Worm (Caenorhabditis elegans) whole organism, young adult: ENCODE measurements around the gene btb-16.

Experiments used
- B0035.1 ChIP-seq: sonication (generic microtip); optimal IDR thresholded peaks from 2 replicates; lab custom pipeline; 2016; ENCODE audit warnings: missing genetic modification characterization, mild to moderate bottlenecking, missing compliant biosample characterization, missing genotype, missing genetic modification reagents
- B0261.1 ChIP-seq: sonication (generic microtip); optimal IDR thresholded peaks from 2 replicates; lab custom pipeline; 2016; ENCODE audit warnings: mild to moderate bottlenecking, missing genetic modification characterization, moderate library complexity, missing compliant biosample characterization
- C06A6.2 ChIP-seq: fragments of 200-800 bp; sonication (Bioruptor generic); conservative IDR thresholded peaks from 2 replicates; pipeline ENCODE4 v1.3.6; 2022; ENCODE audit warnings: missing genetic modification characterization, missing compliant biosample characterization
- F10E7.11 ChIP-seq: sonication (generic microtip); optimal IDR thresholded peaks from 2 replicates; lab custom pipeline; 2017; ENCODE audit warnings: mild to moderate bottlenecking, missing genetic modification characterization, moderate library complexity, missing compliant biosample characterization
- F22D6.2 ChIP-seq: sonication (generic microtip); optimal IDR thresholded peaks from 2 replicates; lab custom pipeline; 2016; ENCODE audit warnings: mild to moderate bottlenecking, missing genetic modification characterization, missing compliant biosample characterization
- F37B4.10 ChIP-seq: fragments of 200-800 bp; sonication (Bioruptor generic); IDR thresholded peaks from 2 replicates; pipeline ENCODE4 v1.3.6; 2022; ENCODE audit warnings: missing genetic modification characterization, missing compliant biosample characterization
- F49E8.2 ChIP-seq: sonication (generic microtip); optimal IDR thresholded peaks from 3 replicates; lab custom pipeline; 2017; ENCODE audit warnings: missing genetic modification characterization, mild to moderate bottlenecking, missing compliant biosample characterization, antibody characterized with exemption, moderate library complexity; ENCODE audit not compliant: insufficient read depth
- F55B11.4 ChIP-seq: sonication (generic microtip); optimal IDR thresholded peaks from 2 replicates; lab custom pipeline; 2016; ENCODE audit warnings: missing compliant biosample characterization, missing genetic modification characterization, borderline replicate concordance; ENCODE audit not compliant: insufficient read depth
- F57A8.1 ChIP-seq: fragments of 200-800 bp; sonication (Bioruptor generic); optimal IDR thresholded peaks from 2 replicates; lab custom pipeline; 2018; ENCODE audit warnings: mild to moderate bottlenecking, missing genetic modification characterization, moderate library complexity, missing compliant biosample characterization
- F57C9.4 ChIP-seq: sonication (generic microtip); optimal IDR thresholded peaks from 2 replicates; lab custom pipeline; 2017; ENCODE audit warnings: mild to moderate bottlenecking, missing genetic modification characterization, missing compliant biosample characterization
- Y53F4B.3 ChIP-seq: fragments of 200-800 bp; sonication (Bioruptor generic); IDR thresholded peaks from 2 replicates; pipeline ENCODE4 v1.3.6; 2022; ENCODE audit warnings: missing genetic modification reagents, missing genetic modification characterization, missing compliant biosample characterization
- Y53G8AR.9 ChIP-seq: fragments of 200-800 bp; sonication (Bioruptor generic); conservative IDR thresholded peaks from 2 replicates; pipeline ENCODE4 v1.3.6; 2022; ENCODE audit warnings: missing genetic modification reagents, missing genetic modification characterization, missing compliant biosample characterization
- Y67H2A.10 ChIP-seq: fragments of 200-800 bp; sonication (Bioruptor generic); conservative IDR thresholded peaks from 2 replicates; pipeline ENCODE4 v1.3.6; 2022; ENCODE audit warnings: missing genetic modification reagents, missing genetic modification characterization, missing compliant biosample characterization
- ama-1 ChIP-seq, 3 experiments: fragments of 150-350 bp in 1 of 3; sonication (generic microtip) in 2 of 3; optimal IDR thresholded peaks; 2 replicates each; lab custom pipeline; 2014 to 2018; ENCODE audit warnings: missing biosample characterization in 2 of 3, missing genetic modification characterization in 2 of 3, missing genetic modification reagents in 2 of 3
- aptf-2 ChIP-seq: fragments of 200-800 bp; sonication (Bioruptor generic); conservative IDR thresholded peaks from 2 replicates; pipeline ENCODE4 v1.3.6; 2022; ENCODE audit warnings: missing genetic modification reagents, missing genetic modification characterization, missing compliant biosample characterization
- attf-5 ChIP-seq: fragments of 200-800 bp; sonication (Bioruptor generic); optimal IDR thresholded peaks from 2 replicates; lab custom pipeline; 2018; ENCODE audit warnings: mild to moderate bottlenecking, missing genetic modification characterization, missing compliant biosample characterization
- ceh-27 ChIP-seq: fragments of 200-800 bp; sonication (Bioruptor generic); optimal IDR thresholded peaks from 2 replicates; lab custom pipeline; 2018; ENCODE audit warnings: mild to moderate bottlenecking, missing genetic modification characterization, moderate library complexity, missing compliant biosample characterization
- ceh-40 ChIP-seq: fragments of 200-800 bp; sonication (Bioruptor generic); IDR thresholded peaks from 2 replicates; pipeline ENCODE4 v1.3.6; 2022; ENCODE audit warnings: missing genetic modification characterization, missing compliant biosample characterization
- dpl-1 ChIP-seq: fragments of 150-350 bp; optimal IDR thresholded peaks from 2 replicates; lab custom pipeline; 2014; ENCODE audit warnings: missing biosample characterization, missing genetic modification reagents, missing genetic modification characterization
- him-1 ChIP-seq: sonication (generic microtip); optimal IDR thresholded peaks from 2 replicates; lab custom pipeline; 2016; ENCODE audit warnings: missing genotype, missing genetic modification reagents, missing genetic modification characterization, missing compliant biosample characterization
- hlh-26 ChIP-seq: fragments of 200-800 bp; sonication (Bioruptor generic); conservative IDR thresholded peaks from 2 replicates; pipeline ENCODE4 v1.3.6; 2022; ENCODE audit warnings: missing genetic modification reagents, missing genetic modification characterization, missing compliant biosample characterization
- hmg-1.2 ChIP-seq: fragments of 200-800 bp; sonication (Bioruptor generic); IDR thresholded peaks from 2 replicates; pipeline ENCODE4 v1.3.6; 2022; ENCODE audit warnings: missing genetic modification reagents, missing genetic modification characterization, missing compliant biosample characterization
- hmg-20 ChIP-seq: fragments of 200-800 bp; sonication (Bioruptor generic); IDR thresholded peaks from 2 replicates; pipeline ENCODE4 v1.3.6; 2022; ENCODE audit warnings: missing genetic modification reagents, missing genetic modification characterization, missing compliant biosample characterization
- hsf-1 ChIP-seq: fragments of 200-800 bp; sonication (Bioruptor generic); IDR thresholded peaks from 2 replicates; pipeline ENCODE4 v1.3.6; 2022; ENCODE audit warnings: missing genetic modification reagents, missing genetic modification characterization, missing compliant biosample characterization
- let-607 ChIP-seq, 2 experiments: fragments of 200-800 bp in 1 of 2; sonication (Bioruptor generic) in 1 of 2; sonication (generic microtip) in 1 of 2; optimal IDR thresholded peaks; 2 replicates each; lab custom pipeline; 2016 to 2018; ENCODE audit warnings: mild to moderate bottlenecking in 2 of 2, missing compliant biosample characterization in 2 of 2, missing genetic modification characterization in 2 of 2, moderate library complexity in 2 of 2, missing genotype in 1 of 2
- lin-35 ChIP-seq, 3 experiments: fragments of 150-350 bp in 2 of 3; sonication (generic microtip) in 1 of 3; optimal IDR thresholded peaks; 2 replicates each; lab custom pipeline; 2014 to 2018; ENCODE audit warnings: missing biosample characterization in 3 of 3, missing genetic modification characterization in 3 of 3, missing genetic modification reagents in 3 of 3
- madf-6 ChIP-seq: fragments of 200-800 bp; sonication (Bioruptor generic); IDR thresholded peaks from 2 replicates; pipeline ENCODE4 v1.3.6; 2022; ENCODE audit warnings: missing genetic modification reagents, missing genetic modification characterization, missing compliant biosample characterization
- mcd-1 ChIP-seq: fragments of 200-800 bp; sonication (Bioruptor generic); IDR thresholded peaks from 2 replicates; pipeline ENCODE4 v1.3.6; 2022; ENCODE audit warnings: missing genetic modification reagents, missing genetic modification characterization, missing compliant biosample characterization
- nfya-2 ChIP-seq: fragments of 200-800 bp; sonication (Bioruptor generic); IDR thresholded peaks from 2 replicates; pipeline ENCODE4 v1.3.6; 2022; ENCODE audit warnings: missing genetic modification reagents, missing genetic modification characterization, missing compliant biosample characterization
- nfyb-1 ChIP-seq: fragments of 200-800 bp; sonication (Bioruptor generic); IDR thresholded peaks from 2 replicates; pipeline ENCODE4 v1.3.6; 2022; ENCODE audit warnings: missing genetic modification reagents, missing genetic modification characterization, missing compliant biosample characterization
- pbrm-1 ChIP-seq: fragments of 200-800 bp; sonication (Bioruptor generic); IDR thresholded peaks from 2 replicates; pipeline ENCODE4 v1.3.6; 2022; ENCODE audit warnings: missing genetic modification reagents, missing genetic modification characterization, missing compliant biosample characterization
- rpc-1 ChIP-seq, 2 experiments: fragments of 150-350 bp in 1 of 2; sonication (generic microtip) in 1 of 2; optimal IDR thresholded peaks; 2 replicates each; lab custom pipeline; 2014 to 2018; ENCODE audit warnings: missing biosample characterization in 1 of 2, missing genetic modification characterization in 1 of 2, missing genetic modification reagents in 1 of 2, missing genotype in 1 of 2
- sea-2 ChIP-seq: fragments of 200-800 bp; sonication (Bioruptor generic); IDR thresholded peaks from 2 replicates; pipeline ENCODE4 v1.3.6; 2022; ENCODE audit warnings: missing genetic modification characterization, missing compliant biosample characterization
- tbp1 ChIP-seq: fragments of 200-800 bp; sonication (Bioruptor generic); optimal IDR thresholded peaks from 2 replicates; lab custom pipeline; 2018; ENCODE audit warnings: mild to moderate bottlenecking, missing genetic modification characterization, missing compliant biosample characterization
- tbx-9 ChIP-seq: sonication (generic microtip); optimal IDR thresholded peaks from 2 replicates; lab custom pipeline; 2016; ENCODE audit warnings: borderline replicate concordance, missing genetic modification characterization, inconsistent platforms, missing compliant biosample characterization
- xnd-1 ChIP-seq: sonication (generic microtip); optimal IDR thresholded peaks from 2 replicates; lab custom pipeline; 2016; ENCODE audit warnings: missing genotype, missing genetic modification reagents, missing genetic modification characterization, missing compliant biosample characterization
- zfh-2 ChIP-seq: fragments of 200-800 bp; sonication (Bioruptor generic); conservative IDR thresholded peaks from 2 replicates; pipeline ENCODE4 v1.3.6; 2022; ENCODE audit warnings: missing genetic modification reagents, missing genetic modification characterization, missing compliant biosample characterization
- ztf-28 ChIP-seq: fragments of 200-800 bp; sonication (Bioruptor generic); IDR thresholded peaks from 2 replicates; pipeline ENCODE4 v1.3.6; 2022; ENCODE audit warnings: missing genetic modification reagents, missing genetic modification characterization, missing compliant biosample characterization

The btb-16 gene

ce11 chrII:3251782-3252181, 44.9 kb upstream of the btb-16 start (continued):
- TF ChIP-seq hlh-26 (GFP tag; lab: Robert Waterston, UW), result no peak

ce11 chrII:3259254-3259653, 37.4 kb upstream of the btb-16 start, which contains the start of gene gcy-19:
Gene gcy-19 (minus strand): TSS chrII:3259354.
- TF ChIP-seq F22D6.2 (tag; lab: Kevin White, UChicago), result no peak
- TF ChIP-seq hmg-20 (GFP tag; lab: Robert Waterston, UW), result no peak
- no peak for TF ChIP-seq pbrm-1 (GFP tag; lab: Robert Waterston, UW)
- no peak for TF ChIP-seq lin-35 (GFP tag; optimal IDR thresholded peaks at IDR 0.05; lab: Kevin White, UChicago)
- TF ChIP-seq F49E8.2 (tag; lab: Kevin White, UChicago), result no peak
- no peak for TF ChIP-seq hmg-1.2 (GFP tag; lab: Robert Waterston, UW)
- no peak for TF ChIP-seq hsf-1
- no peak for TF ChIP-seq ama-1 (optimal IDR thresholded peaks at IDR 0.05; lab: Kevin White, UChicago)
- no peak for TF ChIP-seq ama-1 (GFP tag; optimal IDR thresholded peaks at IDR 0.05; lab: Kevin White, UChicago)
- no peak for TF ChIP-seq F57A8.1 (GFP tag; lab: Kevin White, UChicago)
- TF ChIP-seq him-1 (tag; lab: Kevin White, UChicago), result no peak
- no peak for TF ChIP-seq ceh-27 (GFP tag; lab: Kevin White, UChicago)
- TF ChIP-seq nfya-2 (GFP tag; lab: Robert Waterston, UW), result no peak
- no peak for TF ChIP-seq dpl-1
- TF ChIP-seq attf-5, result no peak
- no peak for TF ChIP-seq ztf-28 (GFP tag; lab: Robert Waterston, UW)
- no peak for TF ChIP-seq let-607 (tag; optimal IDR thresholded peaks at IDR 0.05; lab: Kevin White, UChicago)
- TF ChIP-seq nfyb-1 (GFP tag; lab: Robert Waterston, UW), result no peak
- no peak for TF ChIP-seq xnd-1

- TF ChIP-seq mcd-1 (no peak), Y53F4B.3 (GFP tag; lab: Robert Waterston, UW) (no peak), aptf-2 (GFP tag; lab: Robert Waterston, UW) (no peak), C06A6.2 (no peak), Y67H2A.10 (no peak), rpc-1 (optimal IDR thresholded peaks at IDR 0.05; lab: Kevin White, UChicago) (no peak), rpc-1 (tag; optimal IDR thresholded peaks at IDR 0.05; lab: Kevin White, UChicago) (peak; percentile 33), F10E7.11 (tag; lab: Kevin White, UChicago) (no peak), sea-2 (GFP tag; lab: Robert Waterston, UW) (no peak)
These were observed 34.2 kb upstream of the btb-16 start, which contains the start of gene F02E11.2 for ce11 chrII:3262504-3262903. Gene F02E11.2 (plus strand): TSS chrII:3262804.

ce11 chrII:3264704-3265103, 32.0 kb upstream of the btb-16 start:
- TF ChIP-seq rpc-1 (optimal IDR thresholded peaks at IDR 0.05; lab: Kevin White, UChicago), result no peak
- TF ChIP-seq rpc-1 (tag; optimal IDR thresholded peaks at IDR 0.05; lab: Kevin White, UChicago), result peak; percentile 58
- no peak for TF ChIP-seq F57C9.4 (tag; lab: Kevin White, UChicago)
- no peak for TF ChIP-seq hlh-26 (GFP tag; lab: Robert Waterston, UW)
- peak; percentile 44 for TF ChIP-seq B0261.1 (tag; lab: Kevin White, UChicago)
- TF ChIP-seq tbp1 (GFP tag; lab: Kevin White, UChicago), result peak; percentile 67

ce11 chrII:3267365-3267764, 29.3 kb upstream of the btb-16 start, which contains the start of gene F02E11.7:
Gene F02E11.7 (plus strand): TSS chrII:3267665.
- TF ChIP-seq F55B11.4 (tag; lab: Kevin White, UChicago), result no peak
- TF ChIP-seq ceh-40 (GFP tag; lab: Robert Waterston, UW), result no peak
- no peak for TF ChIP-seq madf-6 (GFP tag; lab: Robert Waterston, UW)
- TF ChIP-seq F37B4.10, result no peak
- no peak for TF ChIP-seq B0035.1 (tag; lab: Kevin White, UChicago)
- TF ChIP-seq hmg-1.2 (GFP tag; lab: Robert Waterston, UW), result no peak
- no peak for TF ChIP-seq B0261.1 (tag; lab: Kevin White, UChicago)
- TF ChIP-seq him-1 (tag; lab: Kevin White, UChicago), result no peak
- TF ChIP-seq zfh-2 (GFP tag; lab: Robert Waterston, UW), result no peak
- TF ChIP-seq aptf-2 (GFP tag; lab: Robert Waterston, UW), result no peak
- TF ChIP-seq sea-2 (GFP tag; lab: Robert Waterston, UW), result no peak
- TF ChIP-seq ceh-27 (GFP tag; lab: Kevin White, UChicago), result no peak
- no peak for TF ChIP-seq F10E7.11 (tag; lab: Kevin White, UChicago)
- TF ChIP-seq Y53G8AR.9, result no peak
- no peak for TF ChIP-seq tbx-9 (tag; lab: Kevin White, UChicago)
- TF ChIP-seq, all 124 proteins: peak for 0
